Worm (Caenorhabditis elegans): ENCODE data around the gene dsh-1.

The dsh-1 gene

ce11 chrII:5227768-5228167 is 2.6 kb upstream of the dsh-1 start:
- TF ChIP-seq dmd-4 (tag; optimal IDR thresholded peaks at IDR 0.05; ENCODE audit: borderline replicate concordance): no peak
- TF ChIP-seq F13H6.1 (tag; optimal IDR thresholded peaks at IDR 0.05): peak; percentile 30
- peak; percentile 70 for TF ChIP-seq ref-2 (tag; optimal IDR thresholded peaks at IDR 0.05)
- no peak for TF ChIP-seq lim-6 (tag; optimal IDR thresholded peaks at IDR 0.05)
- peak; percentile 62 for TF ChIP-seq tbx-2 (tag; optimal IDR thresholded peaks at IDR 0.05)
- TF ChIP-seq ceh-6 (GFP tag; optimal IDR thresholded peaks at IDR 0.05): no peak
- TF ChIP-seq dve-1 (tag; optimal IDR thresholded peaks at IDR 0.05): peak; percentile 39
- TF ChIP-seq nfya-1 (tag; optimal IDR thresholded peaks at IDR 0.05): peak; percentile 34
- TF ChIP-seq pag-3 (tag; optimal IDR thresholded peaks at IDR 0.05; ENCODE audit: borderline replicate concordance): no peak
- TF ChIP-seq madf-2 (tag; optimal IDR thresholded peaks at IDR 0.05): no peak
- TF ChIP-seq elt-2 (tag; optimal IDR thresholded peaks at IDR 0.05): peak; percentile 91
- no peak for TF ChIP-seq gmeb-2 (tag; optimal IDR thresholded peaks at IDR 0.05)
- TF ChIP-seq ceh-2 (tag; optimal IDR thresholded peaks at IDR 0.05): peak; percentile 61
- no peak for TF ChIP-seq ttx-3 (tag; optimal IDR thresholded peaks at IDR 0.05)
- peak; percentile 26 for TF ChIP-seq unc-55 (GFP tag; optimal IDR thresholded peaks at IDR 0.05)
- TF ChIP-seq unc-42 (tag; optimal IDR thresholded peaks at IDR 0.05): peak; percentile 54
- TF ChIP-seq ceh-22 (tag; optimal IDR thresholded peaks at IDR 0.05): no peak
- no peak for TF ChIP-seq Y22D7AL.16 (tag; optimal IDR thresholded peaks at IDR 0.05)
- peak; percentile 12 for TF ChIP-seq ceh-34 (tag; optimal IDR thresholded peaks at IDR 0.05)
- TF ChIP-seq ceh-18 (tag; optimal IDR thresholded peaks at IDR 0.05): peak; percentile 53

- no peak for TF ChIP-seq nhr-232 (tag; optimal IDR thresholded peaks at IDR 0.05)
- no peak for TF ChIP-seq ahr-1 (tag; optimal IDR thresholded peaks at IDR 0.05)
- TF ChIP-seq hlh-15 (tag; optimal IDR thresholded peaks at IDR 0.05): no peak
- TF ChIP-seq pqm-1 (tag; optimal IDR thresholded peaks at IDR 0.05): no peak
- TF ChIP-seq che-1 (tag; optimal IDR thresholded peaks at IDR 0.05): no peak
- no peak for TF ChIP-seq ceh-14 (tag; optimal IDR thresholded peaks at IDR 0.05)
- TF ChIP-seq gmeb-2 (tag; optimal IDR thresholded peaks at IDR 0.05): no peak
- peak; percentile 46 for TF ChIP-seq ceh-31 (tag; optimal IDR thresholded peaks at IDR 0.05)
- no peak for TF ChIP-seq unc-42 (tag; optimal IDR thresholded peaks at IDR 0.05)
- TF ChIP-seq pat-9 (tag; optimal IDR thresholded peaks at IDR 0.05): no peak
- TF ChIP-seq ceh-6 (GFP tag; optimal IDR thresholded peaks at IDR 0.05): no peak
- TF ChIP-seq sdc-2 (tag; optimal IDR thresholded peaks at IDR 0.05): no peak
- TF ChIP-seq Y22D7AL.16 (tag; optimal IDR thresholded peaks at IDR 0.05): no peak
- no peak for TF ChIP-seq ceh-34 (tag; optimal IDR thresholded peaks at IDR 0.05)
- TF ChIP-seq rnt-1 (tag; optimal IDR thresholded peaks at IDR 0.05): no peak
- peak; percentile 23 for TF ChIP-seq tbx-2 (tag; optimal IDR thresholded peaks at IDR 0.05)
- no peak for TF ChIP-seq pha-4 (tag; optimal IDR thresholded peaks at IDR 0.05)
- TF ChIP-seq zip-5 (tag; optimal IDR thresholded peaks at IDR 0.05): no peak
- peak; percentile 9 for TF ChIP-seq nfya-1 (tag; optimal IDR thresholded peaks at IDR 0.05)
- TF ChIP-seq sox-2 (GFP tag; IDR thresholded peaks at IDR 0.05): no peak
- no peak for TF ChIP-seq ets-4 (tag; optimal IDR thresholded peaks at IDR 0.05)
- TF ChIP-seq unc-55 (GFP tag; optimal IDR thresholded peaks at IDR 0.05): peak; percentile 5
- no peak for TF ChIP-seq syd-9 (tag; optimal IDR thresholded peaks at IDR 0.05)
- TF ChIP-seq K09A11.1 (tag; optimal IDR thresholded peaks at IDR 0.05; ENCODE audit: insufficient read depth): no peak
- no peak for TF ChIP-seq eyg-1 (tag; optimal IDR thresholded peaks at IDR 0.05)
- no peak for TF ChIP-seq madf-2 (tag; optimal IDR thresholded peaks at IDR 0.05)
- TF ChIP-seq hlh-8 (tag; optimal IDR thresholded peaks at IDR 0.05): no peak
- peak; percentile 23 for TF ChIP-seq T23F11.4 (GFP tag; optimal IDR thresholded peaks at IDR 0.05)
- no peak for TF ChIP-seq pha-2 (tag; optimal IDR thresholded peaks at IDR 0.05)
- TF ChIP-seq fkh-10 (GFP tag; optimal IDR thresholded peaks at IDR 0.05): no peak
- no peak for TF ChIP-seq fax-1 (tag; optimal IDR thresholded peaks at IDR 0.05)
- TF ChIP-seq F13H6.1 (tag; optimal IDR thresholded peaks at IDR 0.05): no peak
- TF ChIP-seq mec-3 (tag; optimal IDR thresholded peaks at IDR 0.05; ENCODE audit: borderline replicate concordance): no peak
Observed at ce11 chrII:5226309-5226708, 1.1 kb upstream of the dsh-1 start.

All from whole organism, late embryonic.